Fruit fly (Drosophila melanogaster): Measurements from ENCODE around the gene Est-6.

Est-6 gene

DNA sequence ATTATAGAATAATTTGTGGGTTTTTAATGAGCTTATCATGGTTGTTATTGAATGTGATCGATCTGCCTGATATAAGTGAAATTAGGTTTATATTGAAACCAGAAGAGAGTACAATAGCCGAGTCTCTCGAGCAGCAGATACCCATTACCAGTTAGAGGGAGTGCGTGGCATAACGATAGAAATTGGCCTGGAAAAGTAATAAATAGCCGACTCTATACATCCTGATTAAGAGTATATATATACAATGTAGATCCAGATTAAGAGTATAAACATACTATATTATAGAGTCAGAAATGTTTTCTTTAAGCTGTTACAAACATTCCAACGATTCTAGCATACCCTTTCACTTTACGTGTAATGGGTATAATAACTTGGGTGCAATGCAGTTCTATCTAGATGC lies 4.7 kb upstream of the Est-6 start:
- TF ChIP-seq Hr38 (GFP tag; optimal IDR thresholded peaks at IDR 0.05) (no peak), svp (GFP tag) (peak; percentile 44)

DNA sequence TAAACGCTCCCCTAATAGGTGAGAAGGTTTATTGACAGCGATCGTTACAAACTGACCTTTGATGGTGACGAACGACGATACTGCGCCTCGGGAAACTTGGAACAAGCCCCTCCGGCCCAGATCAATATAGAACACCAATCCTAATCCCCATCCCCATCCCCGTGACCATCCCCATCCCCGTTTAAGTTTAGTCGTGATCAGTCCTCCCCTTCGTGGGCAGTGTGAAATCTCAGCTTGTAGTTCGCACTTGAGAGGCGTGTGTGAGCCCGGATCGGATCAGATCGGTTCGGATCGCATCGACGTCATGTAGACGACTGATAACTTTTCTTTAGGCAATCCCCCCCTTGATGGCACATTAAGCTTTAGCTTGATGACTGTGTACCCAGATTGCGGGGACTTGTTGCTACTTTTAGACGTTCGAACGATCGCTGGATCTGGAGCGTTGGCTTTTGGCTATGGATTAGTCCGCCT lies 4.0 kb upstream of the Est-6 start, which contains the start of gene Miox:
TSS of gene Miox (plus strand) at position 421 of the 471 bp plus-strand sequence.
- TF ChIP-seq CG11762 (GFP tag; optimal IDR thresholded peaks at IDR 0.05; ENCODE audit: insufficient read depth): no peak
- no peak for TF ChIP-seq CG34406 (GFP tag; optimal IDR thresholded peaks at IDR 0.05)
- TF ChIP-seq fd85E (GFP tag; optimal IDR thresholded peaks at IDR 0.05): no peak
- TF ChIP-seq CG8119 (GFP tag; IDR thresholded peaks at IDR 0.05): no peak
- no peak for TF ChIP-seq CG7368 (GFP tag; optimal IDR thresholded peaks at IDR 0.05)
- peak; percentile 71 for TF ChIP-seq svp (GFP tag)
- TF ChIP-seq CG6276 (GFP tag; optimal IDR thresholded peaks at IDR 0.05): no peak

DNA sequence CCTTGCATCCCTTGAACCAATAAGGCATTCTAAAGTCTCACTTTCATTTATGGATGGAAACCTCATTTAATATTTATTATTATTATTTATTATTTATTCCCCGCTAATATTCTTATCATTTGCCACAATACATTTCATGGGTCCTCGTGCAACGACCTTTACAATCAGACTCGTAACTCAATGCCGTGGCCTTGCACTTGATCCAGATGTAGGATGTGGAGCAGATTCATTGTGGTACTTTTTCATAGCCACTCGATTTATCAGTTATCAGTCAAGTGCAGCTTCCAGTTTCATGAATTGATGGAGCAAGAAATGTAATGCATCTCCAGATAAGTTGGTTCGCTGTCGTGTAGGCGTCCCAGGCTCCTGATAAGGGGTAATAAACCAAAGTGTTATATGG lies 3.3 kb upstream of the Est-6 start:
- TF ChIP-seq svp (GFP tag): peak; percentile 71
- no peak for TF ChIP-seq Eip78C (GFP tag)
- no peak for TF ChIP-seq dsx (GFP tag; optimal IDR thresholded peaks at IDR 0.05; ENCODE audit: poor library complexity, severe bottlenecking)
- TF ChIP-seq spab (GFP tag; optimal IDR thresholded peaks at IDR 0.05): no peak
- no peak for TF ChIP-seq achi (GFP tag; optimal IDR thresholded peaks at IDR 0.05)

DNA sequence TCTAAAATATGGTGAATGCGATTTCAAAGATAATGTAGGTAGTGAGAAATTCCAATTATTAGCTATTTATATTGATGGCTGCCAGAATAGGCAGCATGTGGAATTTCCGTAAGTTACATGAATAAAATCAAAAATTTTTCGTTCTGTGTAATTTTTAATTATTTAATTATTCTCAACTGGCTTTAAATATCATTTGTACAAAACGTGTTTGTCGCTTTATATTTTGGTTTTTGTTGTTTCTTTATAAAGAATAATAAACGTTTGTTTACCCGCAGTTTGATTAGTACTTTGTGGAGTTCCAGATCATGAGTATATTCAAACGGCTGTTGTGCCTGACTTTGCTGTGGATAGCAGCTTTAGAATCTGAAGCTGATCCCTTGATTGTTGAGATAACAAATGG lies 1.8 kb downstream of the Est-6 start, which contains the start of gene Est-P:
TSS of gene Est-P (plus strand) at position 301 of the 400 bp plus-strand sequence.
- no peak for TF ChIP-seq CG11294 (GFP tag; IDR thresholded peaks at IDR 0.05)
- no peak for TF ChIP-seq Eip93F (GFP tag; optimal IDR thresholded peaks at IDR 0.05)
- TF ChIP-seq CG11902 (GFP tag; optimal IDR thresholded peaks at IDR 0.05): no peak
- TF ChIP-seq Sox102F (GFP tag; optimal IDR thresholded peaks at IDR 0.05): no peak
- TF ChIP-seq Sox14 (GFP tag; optimal IDR thresholded peaks at IDR 0.05): no peak
- TF ChIP-seq pdm3 (GFP tag; optimal IDR thresholded peaks at IDR 0.05): no peak
- TF ChIP-seq CG34406 (GFP tag; optimal IDR thresholded peaks at IDR 0.05): no peak
- TF ChIP-seq CG10669 (GFP tag; optimal IDR thresholded peaks at IDR 0.05): no peak
- TF ChIP-seq Sox15 (GFP tag; optimal IDR thresholded peaks at IDR 0.05): no peak
- TF ChIP-seq CG6808 (GFP tag; optimal IDR thresholded peaks at IDR 0.05): no peak

DNA sequence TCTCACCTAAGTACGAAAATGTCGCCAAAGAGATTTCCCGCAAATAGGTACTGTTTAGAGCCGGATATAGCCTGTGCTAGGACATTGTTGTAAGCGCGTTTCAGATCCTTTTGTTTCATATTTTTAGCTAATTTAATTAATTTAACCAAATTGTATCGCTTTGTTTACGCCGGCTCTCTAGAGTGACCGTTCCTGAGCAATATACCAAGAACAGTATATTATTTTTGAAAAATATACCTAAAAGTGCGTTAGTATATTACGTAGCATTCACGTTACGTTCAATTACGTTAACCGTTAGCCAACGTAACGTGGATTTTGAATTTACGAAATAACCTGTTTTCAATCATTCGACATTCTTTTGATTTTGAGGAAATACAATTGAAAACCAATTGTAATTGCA lies 4.9 kb downstream of the Est-6 start, which contains the start of gene thoc6:
TSS of gene thoc6 (minus strand) at position 204 of the 400 bp plus-strand sequence.
- no peak for TF ChIP-seq Lpt (GFP tag; optimal IDR thresholded peaks at IDR 0.05)
- TF ChIP-seq CG34406 (GFP tag; optimal IDR thresholded peaks at IDR 0.05): no peak
- TF ChIP-seq Ets21C (GFP tag; optimal IDR thresholded peaks at IDR 0.05): no peak
- TF ChIP-seq fd85E (GFP tag; optimal IDR thresholded peaks at IDR 0.05): no peak
- no peak for TF ChIP-seq Sox14 (GFP tag; optimal IDR thresholded peaks at IDR 0.05)
- TF ChIP-seq fkh (GFP tag; optimal IDR thresholded peaks at IDR 0.05): no peak

DNA sequence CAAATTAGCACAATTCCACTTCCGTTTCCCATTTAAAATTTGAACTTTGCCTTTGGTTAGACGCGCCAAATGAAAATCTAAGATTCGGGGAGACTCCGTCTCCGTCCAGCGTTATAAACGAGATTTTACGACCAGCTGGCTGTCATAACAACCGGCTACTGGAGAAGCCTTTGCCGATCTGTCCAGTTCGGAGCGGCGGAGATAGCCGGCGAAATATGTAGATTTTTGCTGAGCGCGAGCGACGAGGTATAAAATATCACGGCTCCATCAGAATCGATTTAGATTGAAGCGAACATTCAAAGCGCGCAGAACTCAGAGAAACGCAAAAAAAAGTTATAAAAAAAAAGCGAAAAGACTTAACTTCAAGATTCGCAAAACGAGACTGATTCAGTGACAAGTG lies 8.9 kb downstream of the Est-6 start, which contains the start of gene CG11529:
TSS of gene CG11529 (plus strand) at position 301 of the 400 bp plus-strand sequence.
- TF ChIP-seq CG32006 (GFP tag; optimal IDR thresholded peaks at IDR 0.05): no peak
- no peak for TF ChIP-seq CG6276 (GFP tag; optimal IDR thresholded peaks at IDR 0.05)
- TF ChIP-seq vri (GFP tag; optimal IDR thresholded peaks at IDR 0.05): no peak
- no peak for TF ChIP-seq CG11902 (GFP tag; optimal IDR thresholded peaks at IDR 0.05)
- TF ChIP-seq cyc (GFP tag; optimal IDR thresholded peaks at IDR 0.05): no peak
- TF ChIP-seq Eip93F (GFP tag; optimal IDR thresholded peaks at IDR 0.05): no peak
- no peak for TF ChIP-seq topi (GFP tag; optimal IDR thresholded peaks at IDR 0.05)
- no peak for TF ChIP-seq Eip78C (GFP tag)
- no peak for TF ChIP-seq CG11762 (GFP tag; optimal IDR thresholded peaks at IDR 0.05; ENCODE audit: insufficient read depth)
- TF ChIP-seq ss (GFP tag; optimal IDR thresholded peaks at IDR 0.05): no peak
- TF ChIP-seq esn (GFP tag; optimal IDR thresholded peaks at IDR 0.05): no peak
